Fruit fly (Drosophila melanogaster): ENCODE results near the gene CG43783.

Gene CG43783

DNA sequence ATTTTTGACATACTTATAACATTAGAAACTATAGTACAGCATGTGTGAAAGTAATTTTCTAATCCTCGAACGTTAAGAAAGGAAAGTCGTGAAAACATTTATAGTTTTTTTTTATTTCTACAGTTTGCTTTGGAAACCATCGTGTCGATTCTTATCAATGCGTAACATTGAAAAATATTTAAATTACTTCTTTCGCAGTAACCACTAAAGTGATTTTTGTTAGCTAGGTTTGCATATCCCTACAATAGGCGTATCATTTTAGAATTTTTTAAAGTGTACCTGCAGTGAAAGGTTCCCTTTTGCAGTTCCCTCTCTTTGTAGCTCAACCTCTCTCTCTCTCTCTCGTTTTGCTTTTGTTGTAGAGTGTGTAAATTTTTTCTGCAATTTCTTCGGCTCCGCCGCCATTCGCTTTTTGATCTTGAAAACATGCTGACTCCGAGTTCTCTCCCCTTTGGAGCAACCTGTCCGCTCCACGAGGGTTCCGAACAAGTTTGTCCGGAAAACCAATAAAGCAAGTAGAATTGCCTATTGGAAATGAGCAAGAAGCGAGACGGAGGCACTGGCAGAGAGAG lies 40.4 kb downstream of the CG43783 start:
- TF ChIP-seq Mio (GFP tag; optimal IDR thresholded peaks at IDR 0.05): no peak
- TF ChIP-seq sv (GFP tag; optimal IDR thresholded peaks at IDR 0.05): no peak
- TF ChIP-seq dmrt93B (GFP tag; optimal IDR thresholded peaks at IDR 0.05): peak; percentile 51
- TF ChIP-seq lola (GFP tag; optimal IDR thresholded peaks at IDR 0.05): no peak
- TF ChIP-seq CG9705 (GFP tag; optimal IDR thresholded peaks at IDR 0.05): no peak
- no peak for TF ChIP-seq Dfd (GFP tag; optimal IDR thresholded peaks at IDR 0.05)
- no peak for TF ChIP-seq Abd-B (GFP tag; optimal IDR thresholded peaks at IDR 0.05)
- TF ChIP-seq brk (GFP tag; optimal IDR thresholded peaks at IDR 0.05): no peak
- no peak for TF ChIP-seq CrebA (GFP tag; optimal IDR thresholded peaks at IDR 0.05; ENCODE audit: borderline replicate concordance)
- peak; percentile 76 for TF ChIP-seq psq (GFP tag; optimal IDR thresholded peaks at IDR 0.05)
- peak; percentile 62 for TF ChIP-seq br (GFP tag; optimal IDR thresholded peaks at IDR 0.05)
- no peak for TF ChIP-seq GATAd (GFP tag; optimal IDR thresholded peaks at IDR 0.05)
- no peak for TF ChIP-seq sage (GFP tag; optimal IDR thresholded peaks at IDR 0.05)
- peak; percentile 77 for TF ChIP-seq woc (GFP tag; optimal IDR thresholded peaks at IDR 0.05)
- TF ChIP-seq tai (GFP tag; optimal IDR thresholded peaks at IDR 0.05): no peak
- peak; percentile 62 for TF ChIP-seq Sp1 (GFP tag; optimal IDR thresholded peaks at IDR 0.05)
- peak; percentile 40 for TF ChIP-seq Jra (GFP tag; optimal IDR thresholded peaks at IDR 0.05)
- no peak for TF ChIP-seq Hr78 (GFP tag; optimal IDR thresholded peaks at IDR 0.05)
- no peak for TF ChIP-seq dl (GFP tag; optimal IDR thresholded peaks at IDR 0.05; ENCODE audit: insufficient read depth in 1 of 2, partially characterized antibody in 2 of 2)
- TF ChIP-seq Dif (GFP tag; optimal IDR thresholded peaks at IDR 0.05; ENCODE audit: partially characterized antibody): peak; percentile 44
- no peak for TF ChIP-seq CG32264 (GFP tag; optimal IDR thresholded peaks at IDR 0.05)
- no peak for TF ChIP-seq dsf (GFP tag; optimal IDR thresholded peaks at IDR 0.05; ENCODE audit: borderline replicate concordance)
- TF ChIP-seq N (GFP tag; optimal IDR thresholded peaks at IDR 0.05): no peak
- TF ChIP-seq ey (GFP tag; optimal IDR thresholded peaks at IDR 0.05): peak; percentile 69
- no peak for TF ChIP-seq Myc (optimal IDR thresholded peaks at IDR 0.05)
- no peak for TF ChIP-seq Hr83 (GFP tag; optimal IDR thresholded peaks at IDR 0.05; ENCODE audit: poor library complexity, severe bottlenecking)
- TF ChIP-seq Hnf4 (GFP tag; optimal IDR thresholded peaks at IDR 0.05): peak; percentile 29
- TF ChIP-seq fru (GFP tag; optimal IDR thresholded peaks at IDR 0.05): peak; percentile 79
- peak; percentile 36 for TF ChIP-seq HLH106 (tag; optimal IDR thresholded peaks at IDR 0.05)
- peak; percentile 63 for TF ChIP-seq OdsH (GFP tag; optimal IDR thresholded peaks at IDR 0.05)
- TF ChIP-seq Rel (GFP tag; optimal IDR thresholded peaks at IDR 0.05): no peak
- no peak for TF ChIP-seq Rel (tag; optimal IDR thresholded peaks at IDR 0.05)
- TF ChIP-seq usp (GFP tag; optimal IDR thresholded peaks at IDR 0.05): no peak
- peak; percentile 56 for TF ChIP-seq h (GFP tag; optimal IDR thresholded peaks at IDR 0.05)
- TF ChIP-seq foxo (GFP tag; optimal IDR thresholded peaks at IDR 0.05): peak in 1 of 2 experiments; percentile 72
- peak; percentile 18 for TF ChIP-seq rgr (GFP tag; optimal IDR thresholded peaks at IDR 0.05)
- TF ChIP-seq pan (optimal IDR thresholded peaks at IDR 0.05): no peak

DNA sequence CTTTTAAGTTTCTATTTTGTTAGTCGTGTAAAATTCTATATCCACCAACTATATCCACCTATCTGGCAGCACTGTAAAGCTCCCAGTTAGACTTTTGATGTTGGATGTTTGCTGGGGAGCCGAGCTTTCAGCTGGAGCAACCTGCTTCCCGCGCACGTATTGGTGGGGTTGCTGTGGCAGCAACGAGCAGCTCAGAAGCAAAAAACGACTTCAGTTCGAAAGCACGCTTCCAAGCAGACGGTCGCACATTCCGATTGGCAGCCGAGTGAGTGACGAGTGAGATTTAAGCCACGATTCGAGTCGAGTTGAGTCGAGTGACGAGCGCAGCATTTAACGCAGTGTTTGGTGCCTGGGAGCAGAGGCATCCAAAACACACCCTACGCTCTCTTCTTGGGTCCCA lies 41.7 kb downstream of the CG43783 start, which contains the start of the genes Tsp66E and mfr:
TSS of gene Tsp66E (plus strand) at position 168 of the 400 bp plus-strand sequence.
TSS of gene mfr (minus strand) at position 340 of the 400 bp plus-strand sequence.
- no peak for TF ChIP-seq sage (GFP tag; optimal IDR thresholded peaks at IDR 0.05)
- peak; percentile 1 for TF ChIP-seq woc (GFP tag; optimal IDR thresholded peaks at IDR 0.05)
- no peak for TF ChIP-seq Myc (optimal IDR thresholded peaks at IDR 0.05)
- TF ChIP-seq ey (GFP tag; optimal IDR thresholded peaks at IDR 0.05): peak; percentile 0
- TF ChIP-seq Abd-B (GFP tag; optimal IDR thresholded peaks at IDR 0.05): no peak
- peak; percentile 62 for TF ChIP-seq Dif (GFP tag; optimal IDR thresholded peaks at IDR 0.05; ENCODE audit: partially characterized antibody)
- TF ChIP-seq psq (GFP tag; optimal IDR thresholded peaks at IDR 0.05): no peak
- peak; percentile 39 for TF ChIP-seq Vsx2 (GFP tag; optimal IDR thresholded peaks at IDR 0.05; ENCODE audit: partially characterized antibody)
- TF ChIP-seq rgr (GFP tag; optimal IDR thresholded peaks at IDR 0.05): peak; percentile 13
- peak; percentile 39 for TF ChIP-seq fru (GFP tag; optimal IDR thresholded peaks at IDR 0.05)
- no peak for TF ChIP-seq dsf (GFP tag; optimal IDR thresholded peaks at IDR 0.05; ENCODE audit: borderline replicate concordance)
- no peak for TF ChIP-seq Hr83 (GFP tag; optimal IDR thresholded peaks at IDR 0.05; ENCODE audit: poor library complexity, severe bottlenecking)
- no peak for TF ChIP-seq OdsH (GFP tag; optimal IDR thresholded peaks at IDR 0.05)
- TF ChIP-seq CrebA (GFP tag; optimal IDR thresholded peaks at IDR 0.05; ENCODE audit: borderline replicate concordance): no peak
- peak; percentile 35 for TF ChIP-seq br (GFP tag; optimal IDR thresholded peaks at IDR 0.05)
- TF ChIP-seq h (GFP tag; optimal IDR thresholded peaks at IDR 0.05): peak; percentile 40
- peak in 1 of 2 experiments; percentile 30 for TF ChIP-seq dl (GFP tag; optimal IDR thresholded peaks at IDR 0.05; ENCODE audit: insufficient read depth in 1 of 2, partially characterized antibody in 2 of 2)
- TF ChIP-seq Jra (GFP tag; optimal IDR thresholded peaks at IDR 0.05): peak; percentile 26
